Worm (Caenorhabditis elegans) whole organism, young adult: Measurements from ENCODE around the gene frm-8.

Experiments used
- B0035.1 ChIP-seq: sonication (generic microtip); optimal IDR thresholded peaks from 2 replicates; lab custom pipeline; 2016; ENCODE audit warnings: missing genetic modification characterization, mild to moderate bottlenecking, missing compliant biosample characterization, missing genotype, missing genetic modification reagents
- F57A8.1 ChIP-seq: fragments of 200-800 bp; sonication (Bioruptor generic); optimal IDR thresholded peaks from 2 replicates; lab custom pipeline; 2018; ENCODE audit warnings: mild to moderate bottlenecking, missing genetic modification characterization, moderate library complexity, missing compliant biosample characterization
- Y79H2A.3 ChIP-seq: fragments of 200-800 bp; sonication (Bioruptor generic); conservative IDR thresholded peaks from 2 replicates; pipeline ENCODE4 v1.3.6; 2022; ENCODE audit warnings: missing genetic modification reagents, missing genetic modification characterization, missing compliant biosample characterization
- athp-1 ChIP-seq: sonication (generic microtip); optimal IDR thresholded peaks from 2 replicates; lab custom pipeline; 2017; ENCODE audit warnings: mild to moderate bottlenecking, missing genetic modification characterization, missing compliant biosample characterization
- gei-17 ChIP-seq: fragments of 200-800 bp; sonication (Bioruptor generic); optimal IDR thresholded peaks from 2 replicates; lab custom pipeline; 2018; ENCODE audit warnings: mild to moderate bottlenecking, missing genetic modification characterization, missing compliant biosample characterization
- let-607 ChIP-seq, 2 experiments: fragments of 200-800 bp in 1 of 2; sonication (Bioruptor generic) in 1 of 2; sonication (generic microtip) in 1 of 2; optimal IDR thresholded peaks; 2 replicates each; lab custom pipeline; 2016 to 2018; ENCODE audit warnings: mild to moderate bottlenecking in 2 of 2, missing compliant biosample characterization in 2 of 2, missing genetic modification characterization in 2 of 2, moderate library complexity in 2 of 2, missing genotype in 1 of 2
- lin-40 ChIP-seq: sonication (generic microtip); optimal IDR thresholded peaks from 2 replicates; lab custom pipeline; 2016; ENCODE audit warnings: missing genetic modification characterization, mild to moderate bottlenecking, missing compliant biosample characterization, missing genotype, missing genetic modification reagents
- mxl-1 ChIP-seq: sonication (generic microtip); optimal IDR thresholded peaks from 2 replicates; lab custom pipeline; 2016; ENCODE audit warnings: missing genetic modification characterization, missing compliant biosample characterization
- nfya-2 ChIP-seq: fragments of 200-800 bp; sonication (Bioruptor generic); IDR thresholded peaks from 2 replicates; pipeline ENCODE4 v1.3.6; 2022; ENCODE audit warnings: missing genetic modification reagents, missing genetic modification characterization, missing compliant biosample characterization
- nfyb-1 ChIP-seq: fragments of 200-800 bp; sonication (Bioruptor generic); IDR thresholded peaks from 2 replicates; pipeline ENCODE4 v1.3.6; 2022; ENCODE audit warnings: missing genetic modification reagents, missing genetic modification characterization, missing compliant biosample characterization
- nhr-27 ChIP-seq: fragments of 200-800 bp; sonication (Bioruptor generic); optimal IDR thresholded peaks from 2 replicates; lab custom pipeline; 2018; ENCODE audit warnings: mild to moderate bottlenecking, missing genetic modification characterization, moderate library complexity, missing compliant biosample characterization
- snpc-4 ChIP-seq, 5 experiments: fragments of 150-350 bp in 1 of 5; sonication (generic microtip) in 4 of 5; optimal IDR thresholded peaks; 2 replicates each; lab custom pipeline; 2014 to 2018; ENCODE audit warnings: missing genetic modification characterization in 5 of 5, missing biosample characterization in 3 of 5, antibody characterized with exemption in 2 of 5, mild to moderate bottlenecking in 2 of 5, missing compliant biosample characterization in 2 of 5, missing genotype in 2 of 5, moderate library complexity in 2 of 5, missing genetic modification reagents in 1 of 5
- unc-62 ChIP-seq: fragments of 150-350 bp; optimal IDR thresholded peaks from 2 replicates; lab custom pipeline; 2014; ENCODE audit warnings: missing biosample characterization, missing genetic modification reagents, missing genetic modification characterization

DNA sequence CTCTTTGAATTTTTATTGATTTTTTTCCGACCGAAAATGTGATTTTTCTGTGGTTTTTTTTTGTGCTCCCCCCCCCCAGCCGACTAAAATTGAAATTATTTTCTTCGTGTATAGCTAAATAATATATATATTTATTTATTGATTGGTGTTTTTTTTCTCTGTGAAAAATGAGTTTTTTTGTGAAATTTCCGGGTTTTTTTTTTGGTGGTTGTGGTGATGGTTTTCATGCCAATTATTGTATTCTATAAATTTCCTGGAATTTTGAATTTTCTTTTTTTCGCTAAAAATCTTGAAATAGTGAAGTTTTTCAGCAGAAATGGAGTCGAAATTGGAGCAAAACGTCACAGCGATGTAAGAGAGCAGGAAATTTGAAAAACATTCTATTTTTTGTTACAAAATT, 35.6 kb downstream of the frm-8 start, which contains the start of gene lmtr-5:
- TF ChIP-seq F57A8.1 (GFP tag; lab: Kevin White, UChicago) = no peak
- TF ChIP-seq Y79H2A.3 (GFP tag; lab: Robert Waterston, UW) = no peak
- no peak for TF ChIP-seq unc-62
- no peak for TF ChIP-seq let-607 (tag; optimal IDR thresholded peaks at IDR 0.05; lab: Kevin White, UChicago)
- TF ChIP-seq gei-17 = no peak
- TF ChIP-seq athp-1 (tag; lab: Kevin White, UChicago) = no peak
- TF ChIP-seq nfyb-1 = no peak
- TF ChIP-seq lin-40 = no peak
- TF ChIP-seq nfya-2 (GFP tag; lab: Robert Waterston, UW) = no peak
- no peak for TF ChIP-seq nhr-27 (tag; lab: Kevin White, UChicago)
- no peak for TF ChIP-seq mxl-1 (tag; lab: Kevin White, UChicago)
- TF ChIP-seq B0035.1 (tag; lab: Kevin White, UChicago) = no peak
- no peak for TF ChIP-seq snpc-4 (GFP tag; optimal IDR thresholded peaks at IDR 0.05; lab: Kevin White, UChicago)
- TF ChIP-seq snpc-4 (tag; optimal IDR thresholded peaks at IDR 0.05; lab: Kevin White, UChicago) = no peak
